Fruit fly (Drosophila melanogaster) whole organism, pupa: ENCODE measurements around the gene CG31832.
A peak's percentile ranks its signal among the peaks of the same experiment; 100 is the strongest.

Experiments used
- CG10348 ChIP-seq: fragments of 200-800 bp; sonication (Bioruptor generic); IDR thresholded peaks from 2 replicates; pipeline ENCODE4 v1.3.6; 2022; ENCODE audit warnings: missing biosample characterization, missing genetic modification characterization
- CG12605 ChIP-seq: fragments of 200-800 bp; sonication (Bioruptor generic); IDR thresholded peaks from 2 replicates; pipeline ENCODE4 v1.3.6; 2022; ENCODE audit warnings: missing biosample characterization, missing genetic modification characterization
- CG13204 ChIP-seq: fragments of 200-800 bp; sonication (Bioruptor generic); optimal IDR thresholded peaks from 2 replicates; lab custom pipeline; 2018; ENCODE audit warnings: missing biosample characterization, mild to moderate bottlenecking, missing genetic modification characterization, moderate library complexity
- CG17806 ChIP-seq: fragments of 200-800 bp; sonication (Bioruptor generic); optimal IDR thresholded peaks from 2 replicates; lab custom pipeline; 2018; ENCODE audit warnings: missing biosample characterization, mild to moderate bottlenecking, missing genetic modification characterization, moderate library complexity
- CG4496 ChIP-seq: fragments of 200-800 bp; sonication (Bioruptor generic); IDR thresholded peaks from 3 replicates; pipeline ENCODE4 v1.3.6; 2022; ENCODE audit warnings: missing biosample characterization, missing genetic modification characterization
- D1 ChIP-seq: fragments of 200-800 bp; sonication (Bioruptor generic); optimal IDR thresholded peaks from 2 replicates; lab custom pipeline; 2018; ENCODE audit warnings: missing biosample characterization, mild to moderate bottlenecking, missing genetic modification characterization, moderate library complexity
- EcR ChIP-seq: fragments of 200-800 bp; sonication (Bioruptor generic); optimal IDR thresholded peaks from 3 replicates; lab custom pipeline; 2019; ENCODE audit warnings: missing biosample characterization, missing genetic modification characterization, mild to moderate bottlenecking, moderate library complexity, missing genetic modification reagents
- Ets98B ChIP-seq: fragments of 200-800 bp; sonication (Bioruptor generic); IDR thresholded peaks from 2 replicates; pipeline ENCODE4 v1.3.6; 2022; ENCODE audit warnings: missing biosample characterization, missing genetic modification characterization
- Pif1B ChIP-seq: fragments of 200-800 bp; sonication (Bioruptor generic); optimal IDR thresholded peaks from 3 replicates; lab custom pipeline; 2016; ENCODE audit warnings: missing biosample characterization, missing genetic modification characterization
- Snoo ChIP-seq: fragments of 200-800 bp; sonication (Bioruptor generic); optimal IDR thresholded peaks from 3 replicates; lab custom pipeline; 2017; ENCODE audit warnings: missing biosample characterization, mild to moderate bottlenecking, missing genetic modification characterization, inconsistent platforms
- fd96Ca ChIP-seq: fragments of 200-800 bp; sonication (Bioruptor generic); IDR thresholded peaks from 3 replicates; pipeline ENCODE4 v1.3.6; 2022; ENCODE audit warnings: missing biosample characterization, missing genetic modification characterization
- rn ChIP-seq: fragments of 200-800 bp; sonication (Bioruptor generic); IDR thresholded peaks from 2 replicates; pipeline ENCODE4 v1.3.6; 2022; ENCODE audit warnings: missing biosample characterization, missing genetic modification characterization

DNA sequence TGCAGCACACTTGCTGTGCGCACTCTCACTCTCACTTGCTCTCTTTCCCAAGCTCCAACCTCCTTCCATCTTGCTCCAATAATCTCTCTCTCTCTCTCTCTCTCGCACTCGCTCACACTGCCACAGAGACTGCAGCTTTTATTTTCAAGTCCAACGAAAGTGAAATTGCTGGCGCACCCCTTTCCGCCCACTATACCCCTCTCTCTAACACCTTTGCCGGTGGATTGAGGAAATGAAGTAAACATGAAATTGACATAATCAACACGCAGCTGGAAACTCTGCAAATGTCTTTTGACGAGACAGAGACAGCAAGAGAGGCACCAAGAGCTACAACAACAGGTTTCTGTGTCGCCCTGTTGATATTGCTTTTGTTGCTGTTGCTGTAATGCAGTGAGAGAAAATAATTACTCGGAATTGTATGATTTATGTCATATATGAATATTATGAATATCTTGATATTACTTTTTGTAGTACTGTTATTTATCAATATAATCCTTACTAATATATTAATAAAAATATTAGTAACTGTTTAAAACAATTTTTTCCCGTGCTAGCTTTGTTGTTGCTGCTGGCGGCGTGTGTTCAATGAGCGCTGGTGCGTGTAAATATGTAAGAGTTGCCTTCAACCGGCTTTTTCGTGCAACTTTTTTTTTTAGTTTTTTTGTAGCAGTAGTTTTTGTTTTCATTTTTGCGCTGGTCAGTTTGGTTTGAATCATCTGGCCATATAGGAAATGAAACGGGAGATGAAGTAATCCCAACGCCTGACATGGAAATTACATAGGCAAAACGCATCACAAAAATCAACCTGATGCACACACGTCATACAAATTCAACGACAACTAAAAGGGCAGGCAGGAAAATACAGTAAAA, 35.7 kb downstream of the CG31832 start:
- TF ChIP-seq Snoo (tag; lab: Kevin White, UChicago) (peak; percentile 85), Ets98B (GFP tag; lab: Robert Waterston, UW) (peak; percentile 91), CG13204 (GFP tag; lab: Kevin White, UChicago) (peak; percentile 79), CG17806 (tag; lab: Kevin White, UChicago) (peak; percentile 97), D1 (tag; lab: Kevin White, UChicago) (peak; percentile 96), fd96Ca (peak; percentile 90), rn (GFP tag; lab: Robert Waterston, UW) (peak; percentile 91), CG4496 (GFP tag; lab: Robert Waterston, UW) (peak; percentile 96), EcR (peak; percentile 82), Pif1B (GFP tag; lab: Kevin White, UChicago) (peak; percentile 92), CG10348 (peak; percentile 74; the same call in 1 of the 2 replicates), CG12605 (GFP tag; lab: Robert Waterston, UW) (peak; percentile 89)
